Worm (Caenorhabditis elegans) whole organism, midembryonic: Measurements from ENCODE around the gene F40H6.5.

Experiments used
- T22C8.4 ChIP-seq: fragments of 200-800 bp; sonication (Bioruptor generic); IDR thresholded peaks from 2 replicates; pipeline ENCODE4 v1.3.6; 2022; ENCODE audit warnings: missing genetic modification characterization, missing compliant biosample characterization
- cog-1 ChIP-seq: sonication (generic microtip); optimal IDR thresholded peaks from 2 replicates; lab custom pipeline; 2016; ENCODE audit warnings: missing genetic modification characterization, missing compliant biosample characterization
- flt-1 ChIP-seq: fragments of 200-800 bp; sonication (Bioruptor generic); IDR thresholded peaks from 2 replicates; pipeline ENCODE4 v1.3.6; 2022; ENCODE audit warnings: missing genetic modification characterization, missing compliant biosample characterization
- klf-2 ChIP-seq: fragments of 200-800 bp; sonication (Bioruptor generic); conservative IDR thresholded peaks from 2 replicates; pipeline ENCODE4 v1.3.6; 2022; ENCODE audit warnings: missing genetic modification reagents, missing genetic modification characterization, missing compliant biosample characterization
- med-1 ChIP-seq: sonication (generic microtip); optimal IDR thresholded peaks from 2 replicates; lab custom pipeline; 2017; ENCODE audit warnings: missing genetic modification characterization, mild to moderate bottlenecking, missing compliant biosample characterization, antibody characterized with exemption, missing genetic modification reagents; ENCODE audit not compliant: insufficient read depth
- ref-1 ChIP-seq: fragments of 200-800 bp; sonication (Bioruptor generic); conservative IDR thresholded peaks from 2 replicates; pipeline ENCODE4 v1.3.6; 2022; ENCODE audit warnings: missing genetic modification reagents, missing genetic modification characterization, missing compliant biosample characterization
- tab-1 ChIP-seq: fragments of 200-800 bp; sonication (Bioruptor generic); IDR thresholded peaks from 2 replicates; pipeline ENCODE4 v1.3.6; 2022; ENCODE audit warnings: missing genetic modification characterization, missing compliant biosample characterization
- ztf-23 ChIP-seq: fragments of 200-800 bp; sonication (Bioruptor generic); IDR thresholded peaks from 2 replicates; pipeline ENCODE4 v1.3.6; 2022; ENCODE audit warnings: missing genetic modification reagents, missing genetic modification characterization, missing compliant biosample characterization
- ztf-29 ChIP-seq: fragments of 200-800 bp; sonication (Bioruptor generic); IDR thresholded peaks from 2 replicates; pipeline ENCODE4 v1.3.6; 2022; ENCODE audit warnings: missing genetic modification reagents, missing genetic modification characterization, missing compliant biosample characterization

- TF ChIP-seq tab-1 (GFP tag; lab: Robert Waterston, UW) (no peak), flt-1 (GFP tag; lab: Robert Waterston, UW) (no peak), cog-1 (tag; lab: Kevin White, UChicago) (no peak), med-1 (no peak), klf-2 (no peak), T22C8.4 (GFP tag; lab: Robert Waterston, UW) (no peak), ztf-29 (GFP tag; lab: Robert Waterston, UW) (no peak), ztf-23 (GFP tag; lab: Robert Waterston, UW) (no peak), ref-1 (GFP tag; lab: Robert Waterston, UW) (no peak)
Measured at ce11 chrIII:5999629-6000028, 56.0 kb downstream of the F40H6.5 start.
